Fruit fly (Drosophila melanogaster) S2 (cell line): ENCODE measurements around the gene Eig71Ed.

ENCODE experiments used
- CG8478 ChIP-seq: fragments of >200 bp; optimal IDR thresholded peaks from 2 replicates; lab custom pipeline; 2018
- CTCF ChIP-seq, 2 experiments: fragments of >200 bp; optimal IDR thresholded peaks; 2 replicates each; lab custom pipeline; 2018

DNA sequence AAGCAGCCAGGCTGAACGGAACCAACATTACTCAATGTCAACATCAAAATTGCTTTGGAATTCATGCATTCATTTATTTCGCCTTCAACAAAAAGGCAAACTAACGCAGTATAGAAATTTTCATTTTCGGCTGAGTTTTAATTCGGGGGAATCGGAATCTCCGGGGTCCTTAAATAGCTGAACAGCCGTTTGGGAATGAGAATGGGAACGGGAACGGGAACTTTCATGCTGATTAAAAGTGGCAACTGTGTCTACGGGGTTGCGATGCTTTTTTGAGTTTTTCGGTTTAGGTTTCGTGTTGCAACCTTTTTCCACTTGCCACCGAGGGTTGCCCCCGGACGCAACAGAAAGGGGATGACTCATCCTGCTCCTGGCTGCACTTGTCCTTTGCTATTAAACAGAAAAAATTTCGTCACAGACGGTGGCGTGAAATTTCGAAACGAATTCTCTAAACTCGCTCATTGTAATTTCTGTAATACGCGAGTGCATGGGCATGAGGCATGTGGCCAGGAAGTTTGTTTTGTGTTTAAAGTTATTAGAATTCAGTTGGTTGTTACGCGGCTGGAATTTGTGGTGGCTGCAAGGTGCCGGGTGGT lies 12.0 kb downstream of the Eig71Ed start:
- TF ChIP-seq CG8478 (lab: Kevin White, UChicago) (no peak), CTCF (optimal IDR thresholded peaks at IDR 0.05; lab: Kevin White, UChicago) (no peak)
